Worm (Caenorhabditis elegans) whole organism, late embryonic: ENCODE data around the gene C46F9.5.

Experiments
- fkh-10 ChIP-seq: fragments of 150-350 bp; optimal IDR thresholded peaks from 2 replicates; lab custom pipeline; 2014; ENCODE audit warnings: missing biosample characterization, missing genetic modification reagents, missing genetic modification characterization
- pax-1 ChIP-seq: fragments of 150-350 bp; optimal IDR thresholded peaks from 2 replicates; lab custom pipeline; 2014; ENCODE audit warnings: missing biosample characterization, missing genetic modification characterization
- unc-55 ChIP-seq: sonication (generic microtip); optimal IDR thresholded peaks from 2 replicates; lab custom pipeline; 2017; ENCODE audit warnings: missing biosample characterization, missing genetic modification reagents, missing genetic modification characterization

- TF ChIP-seq unc-55 (GFP tag; lab: Kevin White, UChicago) (no peak), fkh-10 (GFP tag; lab: Kevin White, UChicago) (no peak), pax-1 (no peak)
These were observed 26.3 kb upstream of the C46F9.5 start, which contains the start of gene math-14 for ce11 chrII:1869120-1869519.
